Fruit fly (Drosophila melanogaster): Measurements from ENCODE around the gene Bet1.

- no peak for TF ChIP-seq psq (optimal IDR thresholded peaks at IDR 0.05)
- no peak for TF ChIP-seq Myc (optimal IDR thresholded peaks at IDR 0.05)
- no peak for TF ChIP-seq insv (optimal IDR thresholded peaks at IDR 0.05)
Measured at dm6 chr3L:19293178-19293741, 32.1 kb downstream of the Bet1 start.

All from Kc167 (cell line).